Fruit fly (Drosophila melanogaster) whole organism, embryonic: ENCODE results near the gene Sec8.

ENCODE experiments used
- BtbVII ChIP-seq: fragments of 200-800 bp; sonication (Bioruptor generic); optimal IDR thresholded peaks from 3 replicates; lab custom pipeline; 2017; ENCODE audit warnings: missing biosample characterization, mild to moderate bottlenecking, missing genetic modification characterization
- Bteb2 ChIP-seq: fragments of 200-800 bp; sonication (Bioruptor generic); optimal IDR thresholded peaks from 2 replicates; lab custom pipeline; 2016; ENCODE audit warnings: missing biosample characterization, missing genetic modification characterization
- CG1024 ChIP-seq: fragments of 200-800 bp; sonication (Bioruptor generic); IDR thresholded peaks from 2 replicates; pipeline ENCODE4 v1.3.6; 2022; ENCODE audit warnings: missing biosample characterization, missing genetic modification characterization
- CG10321 ChIP-seq: fragments of 200-800 bp; sonication (Bioruptor generic); IDR thresholded peaks from 2 replicates; pipeline ENCODE4 v1.3.6; 2022; ENCODE audit warnings: missing biosample characterization, missing genetic modification characterization
- CG10366 ChIP-seq: fragments of 200-800 bp; sonication (Bioruptor generic); IDR thresholded peaks from 2 replicates; pipeline ENCODE4 v1.3.6; 2022; ENCODE audit warnings: missing biosample characterization, missing genetic modification characterization
- CG10543 ChIP-seq: fragments of 200-800 bp; sonication (Bioruptor generic); optimal IDR thresholded peaks from 3 replicates; lab custom pipeline; 2017; ENCODE audit warnings: missing biosample characterization, mild to moderate bottlenecking, missing genetic modification characterization, moderate library complexity
- CG10959 ChIP-seq: fragments of 200-800 bp; sonication (Bioruptor generic); IDR thresholded peaks from 2 replicates; pipeline ENCODE4 v1.3.6; 2022; ENCODE audit warnings: missing biosample characterization, missing genetic modification characterization
- CG11247 ChIP-seq: fragments of 200-800 bp; sonication (Bioruptor generic); IDR thresholded peaks from 2 replicates; pipeline ENCODE4 v1.3.6; 2022; ENCODE audit warnings: missing biosample characterization, missing genetic modification characterization
- CG11695 ChIP-seq: fragments of 200-800 bp; sonication (Bioruptor generic); IDR thresholded peaks from 3 replicates; pipeline ENCODE4 v1.3.6; 2022; ENCODE audit warnings: missing biosample characterization, missing genetic modification characterization
- CG14014 ChIP-seq: fragments of 200-800 bp; sonication (Bioruptor generic); IDR thresholded peaks from 2 replicates; pipeline ENCODE4 v1.3.6; 2022; ENCODE audit warnings: missing biosample characterization, missing genetic modification characterization
- CG14050 ChIP-seq: fragments of 200-800 bp; sonication (Bioruptor generic); IDR thresholded peaks from 3 replicates; pipeline ENCODE4 v1.3.6; 2022; ENCODE audit warnings: missing biosample characterization, missing genetic modification characterization
- CG15696 ChIP-seq: fragments of 200-800 bp; sonication (Bioruptor generic); optimal IDR thresholded peaks from 2 replicates; lab custom pipeline; 2019; ENCODE audit warnings: missing biosample characterization, mild to moderate bottlenecking, missing genetic modification characterization, moderate library complexity
- CG1647 ChIP-seq: fragments of 200-800 bp; sonication (Bioruptor generic); optimal IDR thresholded peaks from 3 replicates; lab custom pipeline; 2016; ENCODE audit warnings: missing biosample characterization, missing genetic modification characterization
- CG31224 ChIP-seq: fragments of 200-800 bp; sonication (Bioruptor generic); IDR thresholded peaks from 2 replicates; pipeline ENCODE4 v1.3.6; 2022; ENCODE audit warnings: missing biosample characterization, missing genetic modification characterization
- CG34422 ChIP-seq: fragments of 200-800 bp; sonication (Bioruptor generic); IDR thresholded peaks from 3 replicates; pipeline ENCODE4 v1.3.6; 2022; ENCODE audit warnings: missing biosample characterization, missing genetic modification characterization
- CG4282 ChIP-seq: fragments of 200-800 bp; sonication (Bioruptor generic); optimal IDR thresholded peaks from 2 replicates; lab custom pipeline; 2016; ENCODE audit warnings: missing biosample characterization, missing genetic modification characterization
- CG4404 ChIP-seq: fragments of 200-800 bp; sonication (Bioruptor generic); IDR thresholded peaks from 2 replicates; pipeline ENCODE4 v1.3.6; 2022; ENCODE audit warnings: missing biosample characterization, missing genetic modification characterization
- CG7786 ChIP-seq: fragments of 200-800 bp; sonication (Bioruptor generic); optimal IDR thresholded peaks from 2 replicates; lab custom pipeline; 2016; ENCODE audit warnings: missing biosample characterization, missing genetic modification characterization
- CG7839 ChIP-seq: fragments of 200-800 bp; sonication (Bioruptor generic); optimal IDR thresholded peaks from 3 replicates; lab custom pipeline; 2018; ENCODE audit warnings: missing biosample characterization, mild to moderate bottlenecking, missing genetic modification characterization, moderate library complexity
- CG7963 ChIP-seq: fragments of 200-800 bp; sonication (Bioruptor generic); IDR thresholded peaks from 3 replicates; pipeline ENCODE4 v1.3.6; 2022; ENCODE audit warnings: missing biosample characterization, missing genetic modification characterization; ENCODE audit not compliant: partially characterized antibody
- Dek ChIP-seq: fragments of 200-800 bp; sonication (Bioruptor generic); optimal IDR thresholded peaks from 3 replicates; lab custom pipeline; 2019; ENCODE audit warnings: missing biosample characterization, mild to moderate bottlenecking, missing genetic modification characterization, moderate library complexity
- Dfd ChIP-seq, 2 experiments: fragments of >200 bp; optimal IDR thresholded peaks; 2 replicates each; lab custom pipeline; 2017; ENCODE audit warnings: missing biosample characterization in 2 of 2, missing genetic modification characterization in 2 of 2
- Hr39 ChIP-seq: fragments of >200 bp; optimal IDR thresholded peaks from 2 replicates; lab custom pipeline; 2017
- Lhr ChIP-seq: fragments of 200-800 bp; sonication (Bioruptor generic); optimal IDR thresholded peaks from 3 replicates; lab custom pipeline; 2017; ENCODE audit warnings: mild to moderate bottlenecking, missing biosample characterization, missing genetic modification reagents, missing genetic modification characterization
- Opbp ChIP-seq: fragments of 200-800 bp; sonication (Bioruptor generic); IDR thresholded peaks from 3 replicates; pipeline ENCODE4 v1.3.6; 2022; ENCODE audit warnings: missing biosample characterization, missing genetic modification characterization; ENCODE audit not compliant: partially characterized antibody
- Ptx1 ChIP-seq: fragments of 200-800 bp; sonication (Bioruptor generic); IDR thresholded peaks from 2 replicates; pipeline ENCODE4 v1.3.6; 2022; ENCODE audit warnings: missing biosample characterization, missing genetic modification characterization
- Side ChIP-seq: fragments of 200-800 bp; sonication (Bioruptor generic); optimal IDR thresholded peaks from 2 replicates; lab custom pipeline; 2016; ENCODE audit warnings: missing biosample characterization, missing genetic modification characterization
- Six4 ChIP-seq: fragments of 200-800 bp; sonication (Bioruptor generic); optimal IDR thresholded peaks from 2 replicates; lab custom pipeline; 2016; ENCODE audit warnings: missing biosample characterization, missing genetic modification characterization
- Sox100B ChIP-seq: fragments of 200-800 bp; sonication (Bioruptor generic); optimal IDR thresholded peaks from 3 replicates; lab custom pipeline; 2018; ENCODE audit warnings: missing biosample characterization, mild to moderate bottlenecking, missing genetic modification characterization
- Sry-β ChIP-seq: fragments of 200-800 bp; sonication (Bioruptor generic); optimal IDR thresholded peaks from 2 replicates; lab custom pipeline; 2018; ENCODE audit warnings: missing biosample characterization, mild to moderate bottlenecking, missing genetic modification characterization, moderate library complexity
- Vsx1 ChIP-seq: fragments of 200-800 bp; sonication (Bioruptor generic); optimal IDR thresholded peaks from 2 replicates; lab custom pipeline; 2017; ENCODE audit warnings: missing biosample characterization, mild to moderate bottlenecking, missing genetic modification characterization, missing genetic modification reagents
- chn ChIP-seq: fragments of 200-800 bp; sonication (Bioruptor generic); optimal IDR thresholded peaks from 2 replicates; lab custom pipeline; 2016; ENCODE audit warnings: missing biosample characterization, missing genetic modification characterization
- dati ChIP-seq: fragments of 200-800 bp; sonication (Bioruptor generic); IDR thresholded peaks from 2 replicates; pipeline ENCODE4 v1.3.6; 2022; ENCODE audit warnings: missing biosample characterization, missing genetic modification characterization
- dimm ChIP-seq: fragments of 200-800 bp; sonication (Bioruptor generic); IDR thresholded peaks from 2 replicates; pipeline ENCODE4 v1.3.6; 2022; ENCODE audit warnings: missing biosample characterization, missing genetic modification characterization
- dpn ChIP-seq, 2 experiments: fragments of 200-800 bp; sonication (Bioruptor generic); optimal IDR thresholded peaks; 3 replicates each; lab custom pipeline; 2016; ENCODE audit warnings: missing biosample characterization in 2 of 2, missing genetic modification characterization in 2 of 2
- fru ChIP-seq: fragments of >200 bp; optimal IDR thresholded peaks from 2 replicates; lab custom pipeline; 2017
- fu2 ChIP-seq: fragments of 200-800 bp; sonication (Bioruptor generic); optimal IDR thresholded peaks from 2 replicates; lab custom pipeline; 2016; ENCODE audit warnings: missing biosample characterization, missing genetic modification characterization
- gfzf ChIP-seq: fragments of 200-800 bp; sonication (Bioruptor generic); optimal IDR thresholded peaks from 2 replicates; lab custom pipeline; 2016; ENCODE audit warnings: missing biosample characterization, mild to moderate bottlenecking, missing genetic modification characterization, moderate library complexity
- hkb ChIP-seq, 2 experiments: fragments of 200-800 bp in 1 of 2; fragments of >200 bp in 1 of 2; sonication (Bioruptor generic) in 1 of 2; IDR thresholded peaks in 1 of 2; optimal IDR thresholded peaks in 1 of 2; 2 replicates each; pipeline versions ENCODE4 v1.3.6 to Lab custom; 2017 to 2022; ENCODE audit warnings: missing biosample characterization in 1 of 2, missing genetic modification characterization in 1 of 2
- jumu ChIP-seq: fragments of 200-800 bp; sonication (Bioruptor generic); optimal IDR thresholded peaks from 3 replicates; lab custom pipeline; 2016; ENCODE audit warnings: missing biosample characterization, missing genetic modification characterization
- klu ChIP-seq: fragments of 200-800 bp; sonication (Bioruptor generic); IDR thresholded peaks from 2 replicates; pipeline ENCODE4 v1.3.6; 2022; ENCODE audit warnings: missing biosample characterization, missing genetic modification characterization
- luna ChIP-seq: fragments of 200-800 bp; sonication (Bioruptor generic); optimal IDR thresholded peaks from 2 replicates; lab custom pipeline; 2016; ENCODE audit warnings: missing biosample characterization, missing genetic modification characterization
- nau ChIP-seq: fragments of 200-800 bp; sonication (Bioruptor generic); optimal IDR thresholded peaks from 3 replicates; lab custom pipeline; 2017; ENCODE audit warnings: missing biosample characterization, mild to moderate bottlenecking, missing genetic modification characterization, missing genetic modification reagents
- psq ChIP-seq: fragments of 200-800 bp; sonication (Bioruptor generic); optimal IDR thresholded peaks from 2 replicates; lab custom pipeline; 2017; ENCODE audit warnings: missing biosample characterization, missing genetic modification characterization
- sd ChIP-seq: fragments of 200-800 bp; sonication (Bioruptor generic); optimal IDR thresholded peaks from 3 replicates; lab custom pipeline; 2018; ENCODE audit warnings: missing biosample characterization, mild to moderate bottlenecking, missing genetic modification characterization, moderate library complexity
- tap ChIP-seq: fragments of 200-800 bp; optimal IDR thresholded peaks from 3 replicates; lab custom pipeline; 2019; ENCODE audit warnings: missing biosample characterization, mild to moderate bottlenecking, missing genetic modification characterization, moderate library complexity
- ttk ChIP-seq: fragments of 200-800 bp; sonication (Bioruptor generic); IDR thresholded peaks from 2 replicates; pipeline ENCODE4 v2.1.2; 2022; ENCODE audit warnings: missing biosample characterization, missing genetic modification characterization
- tup ChIP-seq: fragments of 200-800 bp; sonication (Bioruptor generic); optimal IDR thresholded peaks from 2 replicates; lab custom pipeline; 2016; ENCODE audit warnings: missing biosample characterization, mild to moderate bottlenecking, missing genetic modification characterization, moderate library complexity
- unpg ChIP-seq: fragments of 200-800 bp; sonication (Bioruptor generic); optimal IDR thresholded peaks from 3 replicates; lab custom pipeline; 2018; ENCODE audit warnings: missing biosample characterization, mild to moderate bottlenecking, missing genetic modification characterization, moderate library complexity
- wor ChIP-seq: fragments of 200-800 bp; sonication (Bioruptor generic); IDR thresholded peaks from 2 replicates; pipeline ENCODE4 v1.3.6; 2022; ENCODE audit warnings: missing biosample characterization, missing genetic modification characterization
- zfh2 ChIP-seq: fragments of 200-800 bp; sonication (Bioruptor generic); optimal IDR thresholded peaks from 2 replicates; lab custom pipeline; 2016; ENCODE audit warnings: missing biosample characterization, missing genetic modification characterization

Sec8 gene

dm6 chr3R:5705469-5706067 is 53.2 kb downstream of the Sec8 start (continued):
- TF ChIP-seq unpg (GFP tag; lab: Kevin White, UChicago) (no peak), tap (tag; lab: Kevin White, UChicago) (no peak), hkb (optimal IDR thresholded peaks at IDR 0.05; lab: Kevin White, UChicago) (no peak), hkb (GFP tag; IDR thresholded peaks at IDR 0.05; lab: Robert Waterston, UW) (peak; percentile 25; the same call in 1 of the 2 replicates), CG7786 (GFP tag; lab: Kevin White, UChicago) (peak; percentile 5), fru (lab: Kevin White, UChicago) (no peak), gfzf (no peak), fu2 (GFP tag; lab: Kevin White, UChicago) (no peak), CG1024 (no peak), CG4404 (GFP tag; lab: Robert Waterston, UW) (0 out of 2 replicates have a peak, but pooled peaks have one; percentile 17), Six4 (peak; percentile 42), klu (GFP tag; lab: Robert Waterston, UW) (peak; percentile 38; the same call in 1 of the 2 replicates), Side (GFP tag; lab: Kevin White, UChicago) (peak; percentile 44), Hr39 (lab: Kevin White, UChicago) (no peak), ttk (0 out of 2 replicates have a peak, but pooled peaks have one; percentile 6), dpn (GFP tag; optimal IDR thresholded peaks at IDR 0.05; lab: Kevin White, UChicago) (peak; percentile 54 to 55), dati (GFP tag; lab: Robert Waterston, UW) (no peak), CG14050 (GFP tag; lab: Robert Waterston, UW) (no peak), CG15696 (tag; lab: Kevin White, UChicago) (peak; percentile 37), tup (no peak), nau (GFP tag; lab: Kevin White, UChicago) (no peak), CG10321 (GFP tag; lab: Robert Waterston, UW) (no peak), sd (tag; lab: Kevin White, UChicago) (peak; percentile 47), Lhr (GFP tag; lab: Kevin White, UChicago) (peak; percentile 6), Vsx1 (GFP tag; lab: Kevin White, UChicago) (no peak), BtbVII (GFP tag; lab: Kevin White, UChicago) (peak; percentile 46), CG10366 (GFP tag; lab: Robert Waterston, UW) (peak; percentile 17; the same call in 1 of the 2 replicates), CG1647 (GFP tag; lab: Kevin White, UChicago) (peak; percentile 27), CG7839 (tag; lab: Kevin White, UChicago) (peak; percentile 74), psq (GFP tag; lab: Kevin White, UChicago) (no peak), jumu (GFP tag; lab: Kevin White, UChicago) (no peak), dimm (GFP tag; lab: Robert Waterston, UW) (no peak), zfh2 (no peak), CG11247 (GFP tag; lab: Robert Waterston, UW) (no peak; the same call in 1 of the 2 replicates), Opbp (GFP tag; lab: Robert Waterston, UW) (no peak), chn (GFP tag; lab: Kevin White, UChicago) (no peak), CG7963 (GFP tag; lab: Robert Waterston, UW) (no peak), Dek (tag; lab: Kevin White, UChicago) (peak; percentile 47), CG10543 (peak; percentile 66), CG34422 (GFP tag; lab: Robert Waterston, UW) (peak; percentile 53; the same call in 2 of the 3 replicates), Ptx1 (GFP tag; lab: Robert Waterston, UW) (peak; percentile 47; the same call in 1 of the 2 replicates), Dfd (GFP tag; optimal IDR thresholded peaks at IDR 0.05; lab: Kevin White, UChicago) (no peak), CG4282 (GFP tag; lab: Kevin White, UChicago) (no peak), Bteb2 (GFP tag; lab: Kevin White, UChicago) (peak; percentile 7), CG14014 (GFP tag; lab: Robert Waterston, UW) (0 out of 2 replicates have a peak, but pooled peaks have one; percentile 10), CG10959 (GFP tag; lab: Robert Waterston, UW) (no peak), wor (GFP tag; lab: Robert Waterston, UW) (peak; percentile 29; the same call in 1 of the 2 replicates), luna (GFP tag; lab: Kevin White, UChicago) (no peak), CG31224 (GFP tag; lab: Robert Waterston, UW) (no peak), CG11695 (GFP tag; lab: Robert Waterston, UW) (peak; percentile 77), Sox100B (GFP tag; lab: Kevin White, UChicago) (no peak), Sry-β (no peak)
